Fruit fly (Drosophila melanogaster): ENCODE data around the gene CG43376.
A peak's percentile ranks its signal among the peaks of the same experiment; 100 is the strongest.

CG43376 gene

dm6 chr2L:13773697-13774096 lies at the start of gene CG43376:
Gene CG43376, plus strand, starts transcription at chr2L:13773997.
- no peak for TF ChIP-seq CG2678 (tag; optimal IDR thresholded peaks at IDR 0.05)

dm6 chr2L:13732287-13732686 lies 41.5 kb upstream of the CG43376 start:
- no peak for TF ChIP-seq CG15269 (tag; optimal IDR thresholded peaks at IDR 0.05)
- no peak for TF ChIP-seq ash1 (GFP tag; optimal IDR thresholded peaks at IDR 0.05)
- no peak for TF ChIP-seq salm (tag; optimal IDR thresholded peaks at IDR 0.05)
- TF ChIP-seq CTCF (GFP tag; optimal IDR thresholded peaks at IDR 0.05), result peak; percentile 88
- TF ChIP-seq cg (GFP tag; optimal IDR thresholded peaks at IDR 0.05), result peak; percentile 43
- no peak for TF ChIP-seq CG14050 (GFP tag; IDR thresholded peaks at IDR 0.05)
- no peak for TF ChIP-seq CG12942 (GFP tag; optimal IDR thresholded peaks at IDR 0.05)

- no peak for TF ChIP-seq CG31224 (GFP tag; IDR thresholded peaks at IDR 0.05)
- TF ChIP-seq Awh (GFP tag; IDR thresholded peaks at IDR 0.05), result 0 out of 2 replicates have a peak, but pooled peaks have one; percentile 48
- peak; percentile 17 for TF ChIP-seq Asciz (GFP tag; optimal IDR thresholded peaks at IDR 0.05)
- TF ChIP-seq CG3407 (GFP tag; optimal IDR thresholded peaks at IDR 0.05), result peak; percentile 14
- peak; percentile 32 for TF ChIP-seq wek (GFP tag; optimal IDR thresholded peaks at IDR 0.05)
- peak; percentile 36 for TF ChIP-seq ATbp (GFP tag; optimal IDR thresholded peaks at IDR 0.05)
- peak; percentile 85 for TF ChIP-seq Ets65A (GFP tag)
- TF ChIP-seq fru (optimal IDR thresholded peaks at IDR 0.05), result no peak
- no peak for TF ChIP-seq CG18619 (GFP tag; optimal IDR thresholded peaks at IDR 0.05)
- TF ChIP-seq ci (GFP tag; IDR thresholded peaks at IDR 0.05), result 0 out of 3 replicates have a peak, but pooled peaks have one; percentile 32
Measured at dm6 chr2L:13735838-13736237, 38.0 kb upstream of the CG43376 start, which contains the start of gene nur. Gene nur, plus strand, starts transcription at chr2L:13736138.

DNA sequence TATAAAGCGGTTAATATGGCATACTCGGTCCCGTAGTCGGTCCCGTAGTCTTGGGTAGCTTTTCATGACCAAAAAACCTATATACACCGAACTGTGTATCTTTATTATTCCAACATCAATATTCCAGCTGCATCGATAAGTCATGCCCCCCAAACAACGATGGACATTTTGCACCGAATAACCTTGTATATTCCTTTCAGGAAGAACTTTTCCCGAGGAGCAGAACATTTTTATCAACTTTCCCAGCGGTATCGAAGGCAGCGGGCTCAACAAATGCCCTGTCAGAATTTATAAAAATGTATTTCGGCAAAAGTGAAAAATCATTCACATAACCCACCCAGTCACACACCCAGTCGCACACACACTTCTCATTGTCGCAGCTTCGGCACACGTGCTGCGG lies 27.1 kb upstream of the CG43376 start, which contains the start of gene TM9SF4:
Gene TM9SF4 (plus strand): TSS at position 301 of the 400 bp plus-strand sequence.
- TF ChIP-seq onecut (GFP tag; IDR thresholded peaks at IDR 0.05) (no peak), Max (GFP tag; optimal IDR thresholded peaks at IDR 0.05) (no peak), sug (tag; optimal IDR thresholded peaks at IDR 0.05) (no peak), CG12942 (GFP tag; optimal IDR thresholded peaks at IDR 0.05) (no peak), CG13624 (GFP tag; optimal IDR thresholded peaks at IDR 0.05) (no peak), CG14050 (GFP tag; IDR thresholded peaks at IDR 0.05) (no peak), fd102C (GFP tag; optimal IDR thresholded peaks at IDR 0.05) (no peak)

dm6 chr2L:13763144-13763543 lies 10.7 kb upstream of the CG43376 start:
- TF ChIP-seq CG10979 (tag; optimal IDR thresholded peaks at IDR 0.05), result peak; percentile 73
- no peak for TF ChIP-seq CG17568 (GFP tag; optimal IDR thresholded peaks at IDR 0.05)
- peak; percentile 67 for TF ChIP-seq CTCF (GFP tag; optimal IDR thresholded peaks at IDR 0.05)

- TF ChIP-seq bowl (GFP tag; IDR thresholded peaks at IDR 0.05) (no peak), CG10209 (GFP tag; optimal IDR thresholded peaks at IDR 0.05) (no peak), CG6272 (GFP tag; IDR thresholded peaks at IDR 0.05) (no peak), CG32532 (GFP tag; IDR thresholded peaks at IDR 0.05) (no peak), CG9797 (GFP tag; optimal IDR thresholded peaks at IDR 0.05) (peak; percentile 70), Doc3 (GFP tag; IDR thresholded peaks at IDR 0.05; ENCODE audit: partially characterized antibody) (peak; percentile 60), Sry-δ (GFP tag; optimal IDR thresholded peaks at IDR 0.05) (peak; percentile 63), HmgZ (tag; optimal IDR thresholded peaks at IDR 0.05) (peak; percentile 38), Doc2 (GFP tag; IDR thresholded peaks at IDR 0.05) (no peak), sna (GFP tag; IDR thresholded peaks at IDR 0.05; ENCODE audit: partially characterized antibody) (peak; percentile 70), YL-1 (GFP tag; optimal IDR thresholded peaks at IDR 0.05) (peak; percentile 75), CG12659 (GFP tag; optimal IDR thresholded peaks at IDR 0.05) (peak; percentile 28), kay (GFP tag; optimal IDR thresholded peaks at IDR 0.05) (no peak), HLH4C (GFP tag; IDR thresholded peaks at IDR 0.05; ENCODE audit: partially characterized antibody) (peak; percentile 62), Dref (GFP tag; IDR thresholded peaks at IDR 0.05) (peak; percentile 84), CG7963 (GFP tag; IDR thresholded peaks at IDR 0.05; ENCODE audit: partially characterized antibody) (0 out of 3 replicates have a peak, but pooled peaks have one; percentile 43), CG15601 (tag; optimal IDR thresholded peaks at IDR 0.05) (peak; percentile 1), Bgb (GFP tag; IDR thresholded peaks at IDR 0.05; ENCODE audit: partially characterized antibody) (peak; percentile 65)
Measured at dm6 chr2L:13770884-13771283, 2.9 kb upstream of the CG43376 start.

Data from whole organism, embryonic.